Worm (Caenorhabditis elegans) whole organism, midembryonic: ENCODE measurements around the gene srw-141.

ENCODE experiments used
- flt-1 ChIP-seq: fragments of 200-800 bp; sonication (Bioruptor generic); IDR thresholded peaks from 2 replicates; pipeline ENCODE4 v1.3.6; 2022; ENCODE audit warnings: missing genetic modification characterization, missing compliant biosample characterization
- med-1 ChIP-seq: sonication (generic microtip); optimal IDR thresholded peaks from 2 replicates; lab custom pipeline; 2017; ENCODE audit warnings: missing genetic modification characterization, mild to moderate bottlenecking, missing compliant biosample characterization, antibody characterized with exemption, missing genetic modification reagents; ENCODE audit not compliant: insufficient read depth
- ref-1 ChIP-seq: fragments of 200-800 bp; sonication (Bioruptor generic); conservative IDR thresholded peaks from 2 replicates; pipeline ENCODE4 v1.3.6; 2022; ENCODE audit warnings: missing genetic modification reagents, missing genetic modification characterization, missing compliant biosample characterization
- ztf-29 ChIP-seq: fragments of 200-800 bp; sonication (Bioruptor generic); IDR thresholded peaks from 2 replicates; pipeline ENCODE4 v1.3.6; 2022; ENCODE audit warnings: missing genetic modification reagents, missing genetic modification characterization, missing compliant biosample characterization

ce11 chrV:2941405-2941804 is 3.0 kb upstream of the srw-141 start, which contains the start of gene srw-143:
- TF ChIP-seq flt-1 (GFP tag; lab: Robert Waterston, UW) (no peak), ref-1 (GFP tag; lab: Robert Waterston, UW) (no peak), ztf-29 (no peak), med-1 (GFP tag; lab: Kevin White, UChicago) (no peak)
